Fruit fly (Drosophila melanogaster) whole organism, wandering third instar larva: ENCODE results near the gene CG4313.

Experiments used
- Hr78 ChIP-seq: fragments of >200 bp; optimal IDR thresholded peaks from 2 replicates; lab custom pipeline; 2017; ENCODE audit warnings: missing biosample characterization, missing genetic modification characterization
- Mio ChIP-seq: sonication (Bioruptor generic); optimal IDR thresholded peaks from 2 replicates; lab custom pipeline; 2016; ENCODE audit warnings: missing biosample characterization, missing genetic modification characterization
- Myc ChIP-seq: fragments of >200 bp; optimal IDR thresholded peaks from 2 replicates; lab custom pipeline; 2017
- OdsH ChIP-seq: fragments of 200-800 bp; sonication (Bioruptor generic); optimal IDR thresholded peaks from 2 replicates; lab custom pipeline; 2016; ENCODE audit warnings: missing biosample characterization, mild to moderate bottlenecking, missing genetic modification characterization
- Sp1 ChIP-seq: fragments of 200-800 bp; sonication (Bioruptor generic); optimal IDR thresholded peaks from 3 replicates; lab custom pipeline; 2019; ENCODE audit warnings: missing biosample characterization, mild to moderate bottlenecking, missing genetic modification characterization, moderate library complexity
- br ChIP-seq: fragments of 200-800 bp; sonication (Bioruptor generic); optimal IDR thresholded peaks from 2 replicates; lab custom pipeline; 2016; ENCODE audit warnings: missing biosample characterization, missing genetic modification characterization
- ey ChIP-seq: fragments of 200-800 bp; sonication (Bioruptor generic); optimal IDR thresholded peaks from 2 replicates; lab custom pipeline; 2016; ENCODE audit warnings: missing biosample characterization, missing genetic modification characterization
- fru ChIP-seq: fragments of 200-800 bp; sonication (Bioruptor generic); optimal IDR thresholded peaks from 3 replicates; lab custom pipeline; 2016; ENCODE audit warnings: missing biosample characterization, mild to moderate bottlenecking, missing genetic modification characterization
- sage ChIP-seq: fragments of 200-800 bp; sonication (Bioruptor generic); optimal IDR thresholded peaks from 2 replicates; lab custom pipeline; 2016; ENCODE audit warnings: missing biosample characterization, mild to moderate bottlenecking, missing genetic modification characterization
- usp ChIP-seq: fragments of >200 bp; optimal IDR thresholded peaks from 2 replicates; lab custom pipeline; 2017; ENCODE audit warnings: missing biosample characterization, missing genetic modification characterization
- woc ChIP-seq: sonication (Bioruptor generic); optimal IDR thresholded peaks from 2 replicates; lab custom pipeline; 2016; ENCODE audit warnings: missing biosample characterization, mild to moderate bottlenecking, missing genetic modification characterization

- no peak for TF ChIP-seq fru
- TF ChIP-seq Hr78 (GFP tag; lab: Kevin White, UChicago) = no peak
- TF ChIP-seq Sp1 (GFP tag; lab: Kevin White, UChicago) = no peak
- no peak for TF ChIP-seq OdsH (GFP tag; lab: Kevin White, UChicago)
- TF ChIP-seq woc (GFP tag; lab: Kevin White, UChicago) = no peak
- no peak for TF ChIP-seq br
- TF ChIP-seq ey (GFP tag; lab: Kevin White, UChicago) = no peak
- TF ChIP-seq usp = no peak
- TF ChIP-seq sage (GFP tag; lab: Kevin White, UChicago) = no peak
- TF ChIP-seq Mio (GFP tag; lab: Kevin White, UChicago) = no peak
- no peak for TF ChIP-seq Myc (lab: Kevin White, UChicago)
Measured at dm6 chrX:2089812-2090211, 48.1 kb downstream of the CG4313 start.
